Fruit fly (Drosophila melanogaster): ENCODE results near the gene Prm.

- TF ChIP-seq usp (GFP tag; optimal IDR thresholded peaks at IDR 0.05) (no peak), EcR (GFP tag; optimal IDR thresholded peaks at IDR 0.05) (no peak), Dll (optimal IDR thresholded peaks at IDR 0.05) (no peak), psq (optimal IDR thresholded peaks at IDR 0.05) (no peak)
Observed at dm6 chr3L:8725674-8726073, 19.4 kb downstream of the Prm start, which contains the start of gene CG43965.

All from whole organism.